Worm (Caenorhabditis elegans): Measurements from ENCODE around the gene cylc-1.

DNA sequence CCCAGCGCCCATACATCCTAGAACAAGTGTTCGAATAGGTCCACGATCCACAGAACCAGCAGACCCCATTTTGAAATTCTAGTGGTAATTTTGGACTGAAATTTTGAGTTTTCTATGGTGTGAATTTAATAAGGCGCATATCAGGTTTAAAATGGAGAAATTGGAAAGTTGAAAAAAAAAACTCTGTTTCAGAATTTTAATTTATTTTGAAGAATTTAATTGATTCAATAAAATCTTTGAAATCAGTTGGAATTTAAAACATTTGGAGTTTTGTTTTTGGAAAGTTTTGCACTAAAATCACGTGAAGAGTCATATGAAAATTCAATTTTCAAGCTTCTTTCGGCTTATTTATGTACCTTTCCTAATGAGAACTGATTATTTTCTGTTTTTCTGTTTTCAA lies 30.0 kb downstream of the cylc-1 start, which contains the start of gene gpa-18:
- TF ChIP-seq flt-1 (GFP tag; IDR thresholded peaks at IDR 0.05) (no peak), med-1 (GFP tag; optimal IDR thresholded peaks at IDR 0.05; ENCODE audit: insufficient read depth) (no peak), tab-1 (GFP tag; IDR thresholded peaks at IDR 0.05) (no peak), ztf-29 (GFP tag; IDR thresholded peaks at IDR 0.05) (no peak), cog-1 (tag; optimal IDR thresholded peaks at IDR 0.05) (no peak), ztf-23 (GFP tag; IDR thresholded peaks at IDR 0.05) (no peak), T22C8.4 (GFP tag; IDR thresholded peaks at IDR 0.05) (no peak), klf-2 (GFP tag; conservative IDR thresholded peaks at IDR 0.05) (no peak), ref-1 (GFP tag; conservative IDR thresholded peaks at IDR 0.05) (no peak)
